Fruit fly (Drosophila melanogaster) whole organism: ENCODE results near the gene CG43376.

Experiments
- CG8478 ChIP-seq: fragments of >200 bp; optimal IDR thresholded peaks from 2 replicates; lab custom pipeline; 2018; ENCODE audit warnings: inconsistent platforms
- EcR ChIP-seq, 2 experiments: fragments of >200 bp; optimal IDR thresholded peaks; 2 replicates each; lab custom pipeline; 2017; ENCODE audit warnings: missing biosample characterization in 2 of 2, missing genetic modification characterization in 2 of 2, missing genetic modification reagents in 2 of 2
- psq ChIP-seq: fragments of >200 bp; optimal IDR thresholded peaks from 2 replicates; lab custom pipeline; 2017
- usp ChIP-seq: fragments of >200 bp; optimal IDR thresholded peaks from 2 replicates; lab custom pipeline; 2017; ENCODE audit warnings: missing biosample characterization, missing genetic modification characterization, mixed read lengths

- TF ChIP-seq EcR (GFP tag; optimal IDR thresholded peaks at IDR 0.05; lab: Kevin White, UChicago) (no peak), psq (lab: Kevin White, UChicago) (no peak), usp (GFP tag; lab: Kevin White, UChicago) (no peak), CG8478 (lab: Kevin White, UChicago) (no peak)
Observed at dm6 chr2L:13735838-13736237, 38.0 kb upstream of the CG43376 start, which contains the start of gene nur.
